Worm (Caenorhabditis elegans) whole organism, L1 larva: ENCODE measurements around the gene cat-1.

Source experiments
- C34B4.2 ChIP-seq: sonication (generic microtip); optimal IDR thresholded peaks from 2 replicates; lab custom pipeline; 2017; ENCODE audit warnings: mild to moderate bottlenecking, missing genetic modification characterization, missing compliant biosample characterization
- F16B12.6 ChIP-seq: fragments of 150-350 bp; optimal IDR thresholded peaks from 2 replicates; lab custom pipeline; 2014; ENCODE audit warnings: missing biosample characterization, missing genetic modification characterization
- aly-2 ChIP-seq: fragments of 150-350 bp; optimal IDR thresholded peaks from 2 replicates; lab custom pipeline; 2014; ENCODE audit warnings: missing biosample characterization, missing genetic modification characterization
- blmp-1 ChIP-seq: fragments of 150-350 bp; optimal IDR thresholded peaks from 2 replicates; lab custom pipeline; 2014; ENCODE audit warnings: missing biosample characterization, missing genetic modification characterization
- ceh-8 ChIP-seq: fragments of 200-800 bp; sonication (Bioruptor generic); optimal IDR thresholded peaks from 2 replicates; lab custom pipeline; 2018; ENCODE audit warnings: mild to moderate bottlenecking, missing genetic modification characterization, moderate library complexity, missing compliant biosample characterization
- ceh-82 ChIP-seq, 3 experiments: fragments of 150-350 bp in 1 of 3; sonication (generic microtip) in 2 of 3; optimal IDR thresholded peaks; 2 replicates each; lab custom pipeline; 2014 to 2017; ENCODE audit warnings: missing biosample characterization in 3 of 3, missing genetic modification characterization in 3 of 3
- ceh-88 ChIP-seq: fragments of 200-800 bp; sonication (Bioruptor generic); IDR thresholded peaks from 2 replicates; pipeline ENCODE4 v1.3.6; 2022; ENCODE audit warnings: missing genetic modification characterization, missing compliant biosample characterization
- dsc-1 ChIP-seq: sonication (generic microtip); optimal IDR thresholded peaks from 2 replicates; lab custom pipeline; 2016; ENCODE audit warnings: mild to moderate bottlenecking, missing genetic modification characterization, missing compliant biosample characterization
- efl-1 ChIP-seq, 4 experiments: fragments of 150-350 bp; optimal IDR thresholded peaks in 3 of 4; peaks in 1 of 4; 1 replicate in 1 of 4; 2 replicates in 3 of 4; lab custom pipeline; 2014; ENCODE audit warnings: missing biosample characterization in 2 of 4, missing genetic modification characterization in 2 of 4, missing genetic modification reagents in 2 of 4
- efl-3 ChIP-seq: fragments of 200-800 bp; sonication (Bioruptor generic); optimal IDR thresholded peaks from 2 replicates; lab custom pipeline; 2018; ENCODE audit warnings: mild to moderate bottlenecking, missing genetic modification characterization, missing compliant biosample characterization
- egl-13 ChIP-seq: sonication (generic microtip); optimal IDR thresholded peaks from 2 replicates; lab custom pipeline; 2016; ENCODE audit warnings: missing genotype, missing genetic modification reagents, missing genetic modification characterization, missing compliant biosample characterization
- elt-2 ChIP-seq: sonication (generic microtip); optimal IDR thresholded peaks from 2 replicates; lab custom pipeline; 2016; ENCODE audit warnings: missing genetic modification characterization, mild to moderate bottlenecking, inconsistent platforms, missing compliant biosample characterization, missing genetic modification reagents
- elt-3 ChIP-seq, 6 experiments: fragments of 150-350 bp in 1 of 6; sonication (generic microtip); optimal IDR thresholded peaks; 2 replicates each; lab custom pipeline; 2017 to 2018; ENCODE audit warnings: missing biosample characterization in 6 of 6, missing genetic modification characterization in 6 of 6, inconsistent platforms in 1 of 6
- fkh-8 ChIP-seq: sonication (generic microtip); optimal IDR thresholded peaks from 2 replicates; lab custom pipeline; 2016; ENCODE audit warnings: mild to moderate bottlenecking, missing genetic modification characterization, missing compliant biosample characterization
- fos-1 ChIP-seq: fragments of 150-350 bp; optimal IDR thresholded peaks from 2 replicates; lab custom pipeline; 2014; ENCODE audit warnings: missing biosample characterization, missing genetic modification characterization
- grh-1 ChIP-seq: fragments of 200-800 bp; sonication (Bioruptor generic); IDR thresholded peaks from 2 replicates; pipeline ENCODE4 v1.3.6; 2022; ENCODE audit warnings: missing genetic modification reagents, missing genetic modification characterization, missing compliant biosample characterization
- hlh-17 ChIP-seq: fragments of 200-800 bp; sonication (Bioruptor generic); optimal IDR thresholded peaks from 2 replicates; lab custom pipeline; 2018; ENCODE audit warnings: missing genetic modification characterization, mild to moderate bottlenecking, missing compliant biosample characterization, moderate library complexity, borderline replicate concordance
- irx-1 ChIP-seq: sonication (generic microtip); optimal IDR thresholded peaks from 2 replicates; lab custom pipeline; 2016; ENCODE audit warnings: missing genetic modification characterization, missing compliant biosample characterization
- isw-1 ChIP-seq: fragments of 200-800 bp; sonication (Bioruptor generic); IDR thresholded peaks from 2 replicates; pipeline ENCODE4 v1.3.6; 2022; ENCODE audit warnings: missing genetic modification characterization, missing compliant biosample characterization
- lin-14 ChIP-seq: fragments of 200-800 bp; sonication (Bioruptor generic); optimal IDR thresholded peaks from 2 replicates; lab custom pipeline; 2018; ENCODE audit warnings: mild to moderate bottlenecking, missing genetic modification characterization, moderate library complexity, missing compliant biosample characterization
- lin-35 ChIP-seq, 2 experiments: fragments of 150-350 bp; optimal IDR thresholded peaks; 2 replicates each; lab custom pipeline; 2014; ENCODE audit warnings: missing biosample characterization in 2 of 2, missing genetic modification characterization in 2 of 2, missing genetic modification reagents in 2 of 2
- lin-39 ChIP-seq: fragments of 150-350 bp; optimal IDR thresholded peaks from 2 replicates; lab custom pipeline; 2014; ENCODE audit warnings: missing biosample characterization, missing genetic modification reagents, missing genetic modification characterization
- lsy-2 ChIP-seq, 2 experiments: fragments of 150-350 bp; optimal IDR thresholded peaks; 2 replicates each; lab custom pipeline; 2014; ENCODE audit warnings: missing biosample characterization in 2 of 2, missing genetic modification characterization in 2 of 2
- mab-9 ChIP-seq: fragments of 200-800 bp; sonication (Bioruptor generic); IDR thresholded peaks from 2 replicates; pipeline ENCODE4 v1.3.6; 2022; ENCODE audit warnings: missing genetic modification reagents, missing genetic modification characterization, missing compliant biosample characterization
- mdl-1 ChIP-seq, 2 experiments: fragments of 150-350 bp; optimal IDR thresholded peaks; 2 replicates each; lab custom pipeline; 2014 to 2017; ENCODE audit warnings: missing biosample characterization in 2 of 2, missing genetic modification characterization in 2 of 2, inconsistent platforms in 1 of 2
- mef-2 ChIP-seq: fragments of 150-350 bp; optimal IDR thresholded peaks from 2 replicates; lab custom pipeline; 2014; ENCODE audit warnings: missing biosample characterization, missing genetic modification characterization
- nhr-12 ChIP-seq: sonication (generic microtip); optimal IDR thresholded peaks from 2 replicates; lab custom pipeline; 2017; ENCODE audit warnings: missing biosample characterization, missing genetic modification characterization
- nhr-19 ChIP-seq: fragments of 200-800 bp; sonication (Bioruptor generic); conservative IDR thresholded peaks from 2 replicates; pipeline ENCODE4 v1.3.6; 2022; ENCODE audit warnings: missing genetic modification characterization, missing compliant biosample characterization
- nhr-20 ChIP-seq: sonication (generic microtip); optimal IDR thresholded peaks from 2 replicates; lab custom pipeline; 2016; ENCODE audit warnings: mild to moderate bottlenecking, missing genetic modification characterization, missing compliant biosample characterization
- nhr-237 ChIP-seq: fragments of 150-350 bp; optimal IDR thresholded peaks from 2 replicates; lab custom pipeline; 2014; ENCODE audit warnings: missing biosample characterization, missing genetic modification characterization
- nhr-28 ChIP-seq: fragments of 150-350 bp; optimal IDR thresholded peaks from 2 replicates; lab custom pipeline; 2014; ENCODE audit warnings: missing biosample characterization, missing genetic modification characterization
- nhr-47 ChIP-seq: sonication (generic microtip); optimal IDR thresholded peaks from 2 replicates; lab custom pipeline; 2016; ENCODE audit warnings: mild to moderate bottlenecking, missing genetic modification characterization, moderate library complexity, missing compliant biosample characterization
- nhr-71 ChIP-seq: sonication (generic microtip); optimal IDR thresholded peaks from 2 replicates; lab custom pipeline; 2016; ENCODE audit warnings: mild to moderate bottlenecking, missing genetic modification characterization, moderate library complexity, missing compliant biosample characterization
- nhr-77 ChIP-seq: fragments of 150-350 bp; optimal IDR thresholded peaks from 2 replicates; lab custom pipeline; 2014; ENCODE audit warnings: missing biosample characterization, missing genetic modification characterization
- nhr-84 ChIP-seq: sonication (generic microtip); optimal IDR thresholded peaks from 2 replicates; lab custom pipeline; 2017; ENCODE audit warnings: missing biosample characterization, missing genetic modification characterization
- nhr-85 ChIP-seq: sonication (generic microtip); peaks from one replicate; lab custom pipeline; 2016; ENCODE audit warnings: missing genetic modification characterization, inconsistent platforms, missing compliant biosample characterization
- nhr-90 ChIP-seq: sonication (generic microtip); optimal IDR thresholded peaks from 2 replicates; lab custom pipeline; 2016; ENCODE audit warnings: mild to moderate bottlenecking, missing genetic modification characterization, missing compliant biosample characterization; ENCODE audit not compliant: poor library complexity
- pag-3 ChIP-seq: sonication (generic microtip); optimal IDR thresholded peaks from 2 replicates; lab custom pipeline; 2017; ENCODE audit warnings: missing genetic modification characterization, mild to moderate bottlenecking, missing compliant biosample characterization, antibody characterized with exemption, borderline replicate concordance; ENCODE audit not compliant: insufficient read depth
- pax-3 ChIP-seq: fragments of 200-800 bp; sonication (Bioruptor generic); optimal IDR thresholded peaks from 2 replicates; lab custom pipeline; 2018; ENCODE audit warnings: mild to moderate bottlenecking, missing genetic modification characterization, moderate library complexity, missing compliant biosample characterization
- rnt-1 ChIP-seq: sonication (generic microtip); optimal IDR thresholded peaks from 2 replicates; lab custom pipeline; 2016; ENCODE audit warnings: mild to moderate bottlenecking, missing genetic modification characterization, moderate library complexity, missing compliant biosample characterization
- snu-23 ChIP-seq: sonication (generic microtip); optimal IDR thresholded peaks from 2 replicates; lab custom pipeline; 2016; ENCODE audit warnings: missing genetic modification characterization, missing compliant biosample characterization
- swsn-7 ChIP-seq: sonication (generic microtip); optimal IDR thresholded peaks from 2 replicates; lab custom pipeline; 2016; ENCODE audit warnings: missing genetic modification characterization, missing compliant biosample characterization
- tbx-2 ChIP-seq: sonication (generic microtip); optimal IDR thresholded peaks from 2 replicates; lab custom pipeline; 2016; ENCODE audit warnings: missing genetic modification characterization, missing compliant biosample characterization
- tlp-1 ChIP-seq: fragments of 150-350 bp; optimal IDR thresholded peaks from 2 replicates; lab custom pipeline; 2014; ENCODE audit warnings: missing biosample characterization, missing genetic modification characterization
- vab-15 ChIP-seq: sonication (generic microtip); optimal IDR thresholded peaks from 2 replicates; lab custom pipeline; 2017; ENCODE audit warnings: missing genotype, mild to moderate bottlenecking, missing genetic modification characterization, missing compliant biosample characterization
- ztf-4 ChIP-seq: fragments of 150-350 bp; optimal IDR thresholded peaks from 2 replicates; lab custom pipeline; 2014; ENCODE audit warnings: missing biosample characterization, missing genetic modification characterization

cat-1 gene

DNA sequence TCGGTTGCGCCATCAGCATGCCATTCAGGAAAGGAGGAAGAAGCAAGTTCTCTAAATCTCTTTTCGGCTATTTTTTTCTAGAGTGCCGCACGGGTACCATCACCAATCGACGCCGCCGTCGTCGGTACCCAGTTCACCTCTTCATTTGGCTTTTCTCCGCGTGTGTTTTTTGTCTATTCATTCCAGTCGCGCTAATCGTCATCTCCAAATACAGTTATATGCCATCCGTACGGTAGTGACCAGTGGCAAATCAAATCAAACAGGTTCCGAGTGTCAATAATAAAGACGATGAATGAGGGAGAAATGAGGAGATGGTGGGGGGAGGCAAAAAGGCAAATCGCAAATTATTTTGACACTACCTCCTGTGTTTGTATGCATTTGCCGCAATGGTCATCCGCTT is 49.4 kb downstream of the cat-1 start:
- TF ChIP-seq egl-13, result no peak
- TF ChIP-seq pag-3 (tag; lab: Kevin White, UChicago), result peak; percentile 62
- no peak for TF ChIP-seq isw-1
- no peak for TF ChIP-seq C34B4.2
- TF ChIP-seq efl-1 (optimal IDR thresholded peaks at IDR 0.05; lab: Kevin White, UChicago), result no peak
- peak in 1 of 2 experiments; percentile 28 for TF ChIP-seq efl-1 (GFP tag; optimal IDR thresholded peaks at IDR 0.05 in 1 of 2; lab: Kevin White, UChicago)
- TF ChIP-seq mef-2 (tag; lab: Kevin White, UChicago), result no peak
- TF ChIP-seq lin-14 (GFP tag; lab: Kevin White, UChicago), result peak; percentile 4
- no peak for TF ChIP-seq fos-1 (tag; lab: Kevin White, UChicago)

DNA sequence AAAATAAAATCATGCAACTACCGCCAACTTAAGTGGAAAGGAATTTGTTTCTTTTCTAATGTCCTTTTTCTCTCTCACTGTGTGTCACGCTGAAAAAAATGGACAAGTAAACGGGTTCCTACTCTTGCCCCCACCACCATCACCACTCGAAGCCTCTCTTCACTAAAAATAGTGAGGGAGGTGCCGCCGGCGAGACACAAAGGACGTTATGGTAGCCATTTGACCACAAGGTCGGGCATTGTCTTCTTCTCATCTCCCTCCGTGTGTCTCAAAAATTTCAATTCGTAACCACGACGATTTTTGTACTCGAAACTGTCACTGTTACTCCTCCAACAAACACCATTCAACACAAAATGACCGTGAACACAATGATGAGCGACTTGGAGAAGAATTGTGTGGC is 50.9 kb downstream of the cat-1 start, which contains the start of gene T22B7.22:
Gene T22B7.22 (plus strand): TSS at position 354 of the 400 bp plus-strand sequence.
- TF ChIP-seq lin-35 (GFP tag; optimal IDR thresholded peaks at IDR 0.05; lab: Kevin White, UChicago), result peak in 1 of 2 experiments; percentile 32
- no peak for TF ChIP-seq C34B4.2
- TF ChIP-seq elt-2 (tag; lab: Kevin White, UChicago), result no peak
- TF ChIP-seq hlh-17 (GFP tag; lab: Kevin White, UChicago), result no peak
- peak; percentile 86 for TF ChIP-seq lin-14 (GFP tag; lab: Kevin White, UChicago)
- TF ChIP-seq vab-15 (tag; lab: Kevin White, UChicago), result no peak
- TF ChIP-seq irx-1, result peak; percentile 14
- no peak for TF ChIP-seq nhr-47 (tag; lab: Kevin White, UChicago)
- no peak for TF ChIP-seq nhr-237 (tag; lab: Kevin White, UChicago)
- TF ChIP-seq nhr-77 (tag; lab: Kevin White, UChicago), result no peak
- no peak for TF ChIP-seq blmp-1 (tag; lab: Kevin White, UChicago)
- TF ChIP-seq lin-39 (tag; lab: Kevin White, UChicago), result no peak
- TF ChIP-seq nhr-12, result no peak
- no peak for TF ChIP-seq efl-3 (GFP tag; lab: Kevin White, UChicago)
- TF ChIP-seq dsc-1 (tag; lab: Kevin White, UChicago), result no peak
- peak; percentile 18 for TF ChIP-seq ceh-8 (GFP tag; lab: Kevin White, UChicago)
- peak in 1 of 2 experiments; percentile 20 for TF ChIP-seq mdl-1 (tag; optimal IDR thresholded peaks at IDR 0.05; lab: Kevin White, UChicago)
- no peak for TF ChIP-seq fkh-8
- no peak for TF ChIP-seq isw-1
- TF ChIP-seq egl-13, result no peak
- no peak for TF ChIP-seq ztf-4 (tag; lab: Kevin White, UChicago)
- peak; percentile 56 for TF ChIP-seq grh-1 (GFP tag; lab: Robert Waterston, UW)
- no peak for TF ChIP-seq aly-2
- no peak for TF ChIP-seq nhr-84 (tag; lab: Kevin White, UChicago)
- TF ChIP-seq nhr-90, result peak; percentile 20
- TF ChIP-seq ceh-82 (tag; optimal IDR thresholded peaks at IDR 0.05; lab: Kevin White, UChicago), result no peak
- no peak for TF ChIP-seq tlp-1 (tag; lab: Kevin White, UChicago)
- TF ChIP-seq mef-2 (tag; lab: Kevin White, UChicago), result no peak
- TF ChIP-seq nhr-28 (tag; lab: Kevin White, UChicago), result no peak
- peak in 1 of 2 experiments; percentile 29 for TF ChIP-seq lsy-2 (tag; optimal IDR thresholded peaks at IDR 0.05; lab: Kevin White, UChicago)
- TF ChIP-seq nhr-19 (GFP tag; lab: Robert Waterston, UW), result peak; percentile 31; the same call in 1 of the 2 replicates
- TF ChIP-seq snu-23 (GFP tag; lab: Kevin White, UChicago), result peak; percentile 65
- no peak for TF ChIP-seq ceh-88 (GFP tag; lab: Robert Waterston, UW)
- TF ChIP-seq nhr-71 (tag; lab: Kevin White, UChicago), result peak; percentile 44
- peak; percentile 95 for TF ChIP-seq nhr-85
- peak in 1 of 6 experiments; percentile 3 for TF ChIP-seq elt-3 (tag; optimal IDR thresholded peaks at IDR 0.05; lab: Kevin White, UChicago)
- TF ChIP-seq rnt-1 (tag; lab: Kevin White, UChicago), result no peak
- no peak for TF ChIP-seq tbx-2 (tag; lab: Kevin White, UChicago)
- no peak for TF ChIP-seq F16B12.6 (tag; lab: Kevin White, UChicago)
- TF ChIP-seq nhr-20 (tag; lab: Kevin White, UChicago), result peak; percentile 66
- TF ChIP-seq swsn-7 (tag; lab: Kevin White, UChicago), result no peak
- no peak for TF ChIP-seq mab-9
- no peak for TF ChIP-seq pax-3 (tag; lab: Kevin White, UChicago)
